Fruit fly (Drosophila melanogaster) whole organism, embryonic: ENCODE measurements around the gene Reg-2.

Experiments
- ATbp ChIP-seq: fragments of 200-800 bp; sonication (Bioruptor generic); optimal IDR thresholded peaks from 2 replicates; lab custom pipeline; 2017; ENCODE audit warnings: missing biosample characterization, mild to moderate bottlenecking, missing genetic modification characterization, missing genetic modification reagents
- Abd-B ChIP-seq: fragments of 200-800 bp; sonication (Bioruptor generic); optimal IDR thresholded peaks from 2 replicates; lab custom pipeline; 2018; ENCODE audit warnings: missing biosample characterization, mild to moderate bottlenecking, missing genetic modification characterization, moderate library complexity
- CG10431 ChIP-seq: fragments of 200-800 bp; sonication (Bioruptor generic); optimal IDR thresholded peaks from 3 replicates; lab custom pipeline; 2018; ENCODE audit warnings: missing biosample characterization, mild to moderate bottlenecking, missing genetic modification characterization
- CG10462 ChIP-seq: fragments of 200-800 bp; sonication (Bioruptor generic); optimal IDR thresholded peaks from 2 replicates; lab custom pipeline; 2016; ENCODE audit warnings: missing biosample characterization, missing genetic modification characterization
- CG11085 ChIP-seq: fragments of 200-800 bp; sonication (Bioruptor generic); IDR thresholded peaks from 2 replicates; pipeline ENCODE4 v1.3.6; 2022; ENCODE audit warnings: missing biosample characterization, missing genetic modification characterization
- CG11560 ChIP-seq: fragments of 200-800 bp; sonication (Bioruptor generic); IDR thresholded peaks from 3 replicates; pipeline ENCODE4 v1.3.6; 2022; ENCODE audit warnings: missing biosample characterization, missing genetic modification characterization
- CG12071 ChIP-seq: fragments of 200-800 bp; sonication (Bioruptor generic); optimal IDR thresholded peaks from 3 replicates; lab custom pipeline; 2018; ENCODE audit warnings: missing biosample characterization, mild to moderate bottlenecking, missing genetic modification characterization
- CG12104 ChIP-seq: fragments of 200-800 bp; sonication (Bioruptor generic); optimal IDR thresholded peaks from 3 replicates; lab custom pipeline; 2016; ENCODE audit warnings: missing biosample characterization, missing genetic modification characterization
- CG15479 ChIP-seq: fragments of 200-800 bp; sonication (Bioruptor generic); optimal IDR thresholded peaks from 3 replicates; lab custom pipeline; 2019; ENCODE audit warnings: missing biosample characterization, mild to moderate bottlenecking, missing genetic modification characterization, moderate library complexity
- CG17328 ChIP-seq: fragments of 200-800 bp; sonication (Bioruptor generic); IDR thresholded peaks from 2 replicates; pipeline ENCODE4 v1.3.6; 2022; ENCODE audit warnings: missing biosample characterization, missing genetic modification characterization
- CG34422 ChIP-seq: fragments of 200-800 bp; sonication (Bioruptor generic); IDR thresholded peaks from 3 replicates; pipeline ENCODE4 v1.3.6; 2022; ENCODE audit warnings: missing biosample characterization, missing genetic modification characterization
- CG4360 ChIP-seq: fragments of 200-800 bp; sonication (Bioruptor generic); IDR thresholded peaks from 2 replicates; pipeline ENCODE4 v1.3.6; 2022; ENCODE audit warnings: missing biosample characterization, missing genetic modification characterization
- CG7786 ChIP-seq: fragments of 200-800 bp; sonication (Bioruptor generic); optimal IDR thresholded peaks from 2 replicates; lab custom pipeline; 2016; ENCODE audit warnings: missing biosample characterization, missing genetic modification characterization
- CG7987 ChIP-seq: fragments of 200-800 bp; sonication (Bioruptor generic); optimal IDR thresholded peaks from 2 replicates; lab custom pipeline; 2018; ENCODE audit warnings: missing biosample characterization, mild to moderate bottlenecking, missing genetic modification characterization, moderate library complexity
- CG9797 ChIP-seq: fragments of 200-800 bp; sonication (Bioruptor generic); optimal IDR thresholded peaks from 3 replicates; lab custom pipeline; 2018; ENCODE audit warnings: missing biosample characterization, mild to moderate bottlenecking, missing genetic modification characterization
- CG9932 ChIP-seq: fragments of 200-800 bp; sonication (Bioruptor generic); IDR thresholded peaks from 2 replicates; pipeline ENCODE4 v1.3.6; 2022; ENCODE audit warnings: missing biosample characterization, missing genetic modification characterization
- CoRest ChIP-seq: fragments of 200-800 bp; sonication (Bioruptor generic); optimal IDR thresholded peaks from 3 replicates; lab custom pipeline; 2018; ENCODE audit warnings: missing biosample characterization, mild to moderate bottlenecking, missing genetic modification characterization, moderate library complexity
- Dll ChIP-seq: fragments of 200-800 bp; sonication (Bioruptor generic); IDR thresholded peaks from 4 replicates; pipeline ENCODE4 v1.3.6; 2022; ENCODE audit warnings: missing biosample characterization, missing genetic modification characterization; ENCODE audit not compliant: partially characterized antibody
- HLH54F ChIP-seq: fragments of 200-800 bp; sonication (Bioruptor generic); optimal IDR thresholded peaks from 3 replicates; lab custom pipeline; 2016; ENCODE audit warnings: missing biosample characterization, missing genetic modification characterization
- Lhr ChIP-seq: fragments of 200-800 bp; sonication (Bioruptor generic); optimal IDR thresholded peaks from 3 replicates; lab custom pipeline; 2017; ENCODE audit warnings: mild to moderate bottlenecking, missing biosample characterization, missing genetic modification reagents, missing genetic modification characterization
- Mad ChIP-seq: fragments of 200-800 bp; sonication (Bioruptor generic); optimal IDR thresholded peaks from 2 replicates; lab custom pipeline; 2016; ENCODE audit warnings: missing biosample characterization, missing genetic modification characterization
- Neu2 ChIP-seq: fragments of 200-800 bp; sonication (Bioruptor generic); optimal IDR thresholded peaks from 3 replicates; lab custom pipeline; 2016; ENCODE audit warnings: missing biosample characterization, missing genetic modification characterization, borderline replicate concordance
- Optix ChIP-seq: fragments of 200-800 bp; sonication (Bioruptor generic); IDR thresholded peaks from 3 replicates; pipeline ENCODE4 v1.3.6; 2022; ENCODE audit warnings: missing biosample characterization, missing genetic modification characterization
- Rfx ChIP-seq: fragments of 200-800 bp; sonication (Bioruptor generic); IDR thresholded peaks from 2 replicates; pipeline ENCODE4 v1.3.6; 2022; ENCODE audit warnings: missing biosample characterization, missing genetic modification characterization
- Spps ChIP-seq: fragments of 200-800 bp; sonication (Bioruptor generic); optimal IDR thresholded peaks from 2 replicates; lab custom pipeline; 2018; ENCODE audit warnings: missing biosample characterization, mild to moderate bottlenecking, missing genetic modification characterization
- YL-1 ChIP-seq: fragments of 200-800 bp; sonication (Bioruptor generic); optimal IDR thresholded peaks from 3 replicates; lab custom pipeline; 2017; ENCODE audit warnings: missing biosample characterization, mild to moderate bottlenecking, missing genetic modification characterization
- ab ChIP-seq: fragments of 200-800 bp; sonication (Bioruptor generic); optimal IDR thresholded peaks from 2 replicates; lab custom pipeline; 2016; ENCODE audit warnings: missing biosample characterization, missing genetic modification characterization
- ase ChIP-seq: fragments of 200-800 bp; sonication (Bioruptor generic); IDR thresholded peaks from 3 replicates; pipeline ENCODE4 v1.3.6; 2022; ENCODE audit warnings: missing biosample characterization, missing genetic modification characterization
- chinmo ChIP-seq: fragments of 200-800 bp; sonication (Bioruptor generic); IDR thresholded peaks from 4 replicates; pipeline ENCODE4 v1.3.6; 2022; ENCODE audit warnings: missing biosample characterization, missing genetic modification characterization; ENCODE audit not compliant: partially characterized antibody
- da ChIP-seq: fragments of 200-800 bp; sonication (Bioruptor generic); optimal IDR thresholded peaks from 2 replicates; lab custom pipeline; 2016; ENCODE audit warnings: missing biosample characterization, missing genetic modification characterization
- dmrt11E ChIP-seq: fragments of 200-800 bp; sonication (Bioruptor generic); optimal IDR thresholded peaks from 3 replicates; lab custom pipeline; 2018; ENCODE audit warnings: missing biosample characterization, mild to moderate bottlenecking, missing genetic modification characterization, moderate library complexity
- gcm2 ChIP-seq: fragments of 200-800 bp; sonication (Bioruptor generic); optimal IDR thresholded peaks from 2 replicates; lab custom pipeline; 2016; ENCODE audit warnings: missing biosample characterization, missing genetic modification characterization
- gt ChIP-seq: fragments of 200-800 bp; sonication (Bioruptor generic); IDR thresholded peaks from 2 replicates; pipeline ENCODE4 v1.3.6; 2022; ENCODE audit warnings: missing biosample characterization, missing genetic modification characterization
- kah ChIP-seq: fragments of 200-800 bp; sonication (Bioruptor generic); optimal IDR thresholded peaks from 2 replicates; lab custom pipeline; 2018; ENCODE audit warnings: missing biosample characterization, mild to moderate bottlenecking, missing genetic modification characterization
- kay ChIP-seq: fragments of 200-800 bp; sonication (Bioruptor generic); optimal IDR thresholded peaks from 2 replicates; lab custom pipeline; 2016; ENCODE audit warnings: missing biosample characterization, missing genetic modification characterization
- kni ChIP-seq: fragments of 200-800 bp; sonication (Bioruptor generic); optimal IDR thresholded peaks from 3 replicates; lab custom pipeline; 2017; ENCODE audit warnings: mild to moderate bottlenecking, missing biosample characterization, missing genetic modification reagents, missing genetic modification characterization
- knrl ChIP-seq: fragments of 200-800 bp; sonication (Bioruptor generic); IDR thresholded peaks from 3 replicates; pipeline ENCODE4 v1.3.6; 2022; ENCODE audit warnings: missing biosample characterization, missing genetic modification characterization; ENCODE audit not compliant: partially characterized antibody
- pb ChIP-seq: fragments of 200-800 bp; sonication (Bioruptor generic); optimal IDR thresholded peaks from 3 replicates; lab custom pipeline; 2016; ENCODE audit warnings: missing biosample characterization, missing genetic modification characterization
- phol ChIP-seq: fragments of 200-800 bp; sonication (Bioruptor generic); optimal IDR thresholded peaks from 3 replicates; lab custom pipeline; 2018; ENCODE audit warnings: missing biosample characterization, mild to moderate bottlenecking, missing genetic modification characterization, moderate library complexity
- pnt ChIP-seq: fragments of 200-800 bp; sonication (Bioruptor generic); optimal IDR thresholded peaks from 3 replicates; lab custom pipeline; 2016; ENCODE audit warnings: missing biosample characterization, missing genetic modification characterization
- pum ChIP-seq: fragments of 200-800 bp; sonication (Bioruptor generic); optimal IDR thresholded peaks from 2 replicates; lab custom pipeline; 2016; ENCODE audit warnings: missing biosample characterization, missing genetic modification characterization
- ranshi ChIP-seq: fragments of 200-800 bp; sonication (Bioruptor generic); IDR thresholded peaks from 2 replicates; pipeline ENCODE4 v1.3.6; 2022; ENCODE audit warnings: missing biosample characterization, missing genetic modification characterization
- repo ChIP-seq: fragments of 200-800 bp; sonication (Bioruptor generic); optimal IDR thresholded peaks from 2 replicates; lab custom pipeline; 2016; ENCODE audit warnings: missing biosample characterization, missing genetic modification characterization
- rib ChIP-seq: fragments of 200-800 bp; sonication (Bioruptor generic); IDR thresholded peaks from 2 replicates; pipeline ENCODE4 v1.3.6; 2022; ENCODE audit warnings: missing biosample characterization, missing genetic modification characterization
- sens ChIP-seq: fragments of 200-800 bp; sonication (Bioruptor generic); peaks from one replicate; lab custom pipeline; 2016; ENCODE audit warnings: missing biosample characterization, missing genetic modification characterization
- slou ChIP-seq: fragments of 200-800 bp; sonication (Bioruptor generic); optimal IDR thresholded peaks from 3 replicates; lab custom pipeline; 2016; ENCODE audit warnings: missing biosample characterization, missing genetic modification characterization
- sqz ChIP-seq: fragments of 200-800 bp; sonication (Bioruptor generic); optimal IDR thresholded peaks from 3 replicates; lab custom pipeline; 2018; ENCODE audit warnings: missing biosample characterization, mild to moderate bottlenecking, missing genetic modification characterization
- ssp ChIP-seq: fragments of 200-800 bp; sonication (Bioruptor generic); IDR thresholded peaks from 2 replicates; pipeline ENCODE4 v1.3.6; 2022; ENCODE audit warnings: missing biosample characterization, missing genetic modification characterization
- tap ChIP-seq: fragments of 200-800 bp; optimal IDR thresholded peaks from 3 replicates; lab custom pipeline; 2019; ENCODE audit warnings: missing biosample characterization, mild to moderate bottlenecking, missing genetic modification characterization, moderate library complexity

Reg-2 gene

DNA sequence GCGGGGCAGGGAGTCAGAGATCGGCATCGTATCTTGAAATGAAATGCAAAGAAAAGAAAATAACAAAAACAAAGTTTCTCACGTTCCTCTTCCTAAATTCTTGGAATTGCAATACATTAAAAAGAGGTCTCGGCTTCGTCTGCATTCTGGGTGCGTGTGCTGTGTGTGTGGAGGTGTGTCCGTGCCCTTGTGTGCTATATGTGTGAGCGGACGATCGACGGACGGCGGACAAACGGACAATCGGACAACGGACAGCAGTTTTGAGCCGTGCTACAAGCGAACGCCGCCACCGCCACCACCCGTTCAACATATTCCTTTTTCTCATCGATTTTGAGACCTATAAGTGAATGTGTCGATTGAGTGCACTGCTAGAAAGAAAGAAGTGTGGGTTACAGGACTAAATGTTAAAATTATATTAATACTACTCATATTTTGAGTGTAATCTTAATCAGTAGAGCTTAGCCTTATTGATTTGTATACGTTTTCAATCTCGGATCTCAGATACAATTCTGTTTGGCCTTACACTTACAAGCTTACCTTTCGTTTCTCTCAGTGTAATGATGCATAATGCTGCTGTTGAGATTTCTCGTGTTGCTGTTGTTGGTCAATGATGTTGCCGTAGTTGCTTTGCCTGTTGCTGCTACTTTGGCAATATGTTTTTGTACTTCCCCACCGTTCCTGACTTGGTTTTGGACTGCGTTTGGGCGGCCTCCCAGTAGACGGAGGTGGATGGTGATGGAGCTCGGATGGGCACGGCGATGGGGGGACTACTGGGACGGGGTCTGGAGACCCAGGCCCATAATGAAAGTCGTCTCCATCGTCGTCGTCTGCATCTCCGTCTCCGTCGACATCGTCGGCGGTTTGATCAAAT, 15.0 kb upstream of the Reg-2 start (continued):
- peak; percentile 49 for TF ChIP-seq CG10431 (GFP tag; lab: Kevin White, UChicago)
- TF ChIP-seq knrl (GFP tag; lab: Robert Waterston, UW) = no peak
- TF ChIP-seq CG11085 = no peak
- no peak for TF ChIP-seq CG12071 (GFP tag; lab: Kevin White, UChicago)
- peak; percentile 36 for TF ChIP-seq YL-1
- peak; percentile 65 for TF ChIP-seq tap (tag; lab: Kevin White, UChicago)
- peak; percentile 48 for TF ChIP-seq da
- peak; percentile 92 for TF ChIP-seq CG15479 (GFP tag; lab: Kevin White, UChicago)
- TF ChIP-seq CG9797 (GFP tag; lab: Kevin White, UChicago) = no peak
- TF ChIP-seq Rfx = no peak
- TF ChIP-seq ab (GFP tag; lab: Kevin White, UChicago) = peak; percentile 65
- TF ChIP-seq kah (GFP tag; lab: Kevin White, UChicago) = peak; percentile 13
- peak; percentile 54 for TF ChIP-seq gcm2 (GFP tag; lab: Kevin White, UChicago)
- TF ChIP-seq CG4360 (GFP tag; lab: Robert Waterston, UW) = peak; percentile 52
- TF ChIP-seq CG11560 (tag; lab: Robert Waterston, UW) = no peak
- TF ChIP-seq Dll (GFP tag; lab: Robert Waterston, UW) = no peak
- TF ChIP-seq gt = peak; percentile 80
- TF ChIP-seq rib (GFP tag; lab: Robert Waterston, UW) = no peak
- no peak for TF ChIP-seq pb (GFP tag; lab: Kevin White, UChicago)
- no peak; the same call in 2 of the 3 replicates for TF ChIP-seq ase (GFP tag; lab: Robert Waterston, UW)
- peak; percentile 70; the same call in 1 of the 3 replicates for TF ChIP-seq Optix (GFP tag; lab: Robert Waterston, UW)
- TF ChIP-seq pum (GFP tag; lab: Kevin White, UChicago) = peak; percentile 72
- peak; percentile 42 for TF ChIP-seq ssp (GFP tag; lab: Robert Waterston, UW)
- TF ChIP-seq chinmo (GFP tag; lab: Robert Waterston, UW) = no peak
- TF ChIP-seq Lhr (GFP tag; lab: Kevin White, UChicago) = peak; percentile 65
- TF ChIP-seq ATbp = peak; percentile 57
- peak; percentile 60 for TF ChIP-seq repo (GFP tag; lab: Kevin White, UChicago)
- TF ChIP-seq kni (GFP tag; lab: Kevin White, UChicago) = peak; percentile 72
- TF ChIP-seq sens (GFP tag; lab: Kevin White, UChicago) = peak; percentile 98
- no peak for TF ChIP-seq slou
- no peak for TF ChIP-seq HLH54F (GFP tag; lab: Kevin White, UChicago)
- peak; percentile 48 for TF ChIP-seq Neu2
- TF ChIP-seq CG9932 (GFP tag; lab: Robert Waterston, UW) = no peak
- TF ChIP-seq sqz = peak; percentile 61
- TF ChIP-seq kay (GFP tag; lab: Kevin White, UChicago) = peak; percentile 64
- TF ChIP-seq pnt (GFP tag; lab: Kevin White, UChicago) = peak; percentile 81
- TF ChIP-seq dmrt11E (tag; lab: Kevin White, UChicago) = peak; percentile 97
- TF ChIP-seq ranshi (GFP tag; lab: Robert Waterston, UW) = peak; percentile 68; the same call in 1 of the 2 replicates
- peak; percentile 83 for TF ChIP-seq CoRest
- TF ChIP-seq CG7987 (GFP tag; lab: Kevin White, UChicago) = peak; percentile 11
- peak; percentile 54 for TF ChIP-seq CG12104 (GFP tag; lab: Kevin White, UChicago)
- TF ChIP-seq Spps (tag; lab: Kevin White, UChicago) = peak; percentile 84
- TF ChIP-seq Abd-B (GFP tag; lab: Kevin White, UChicago) = peak; percentile 74
- peak; percentile 90 for TF ChIP-seq phol (tag; lab: Kevin White, UChicago)
- peak; percentile 78 for TF ChIP-seq Mad
- peak; percentile 89 for TF ChIP-seq CG17328 (GFP tag; lab: Robert Waterston, UW)
- no peak for TF ChIP-seq CG34422
- peak; percentile 47 for TF ChIP-seq CG7786 (GFP tag; lab: Kevin White, UChicago)
- TF ChIP-seq CG10462 = peak; percentile 63
